Worm (Caenorhabditis elegans) whole organism, L4 larva: ENCODE measurements around the gene F28A10.13.

Source experiments
- dve-1 ChIP-seq: sonication (generic microtip); optimal IDR thresholded peaks from 2 replicates; lab custom pipeline; 2017; ENCODE audit warnings: antibody characterized with exemption, mild to moderate bottlenecking, missing genetic modification characterization, missing compliant biosample characterization; ENCODE audit not compliant: insufficient read depth
- hif-1 ChIP-seq, 2 experiments: sonication (generic microtip); optimal IDR thresholded peaks; 2 replicates each; lab custom pipeline; 2016 to 2017; ENCODE audit warnings: missing compliant biosample characterization in 2 of 2, missing genetic modification characterization in 2 of 2, missing genetic modification reagents in 2 of 2, missing genotype in 2 of 2, mild to moderate bottlenecking in 1 of 2
- hlh-30 ChIP-seq: sonication (generic microtip); optimal IDR thresholded peaks from 2 replicates; lab custom pipeline; 2017; ENCODE audit warnings: antibody characterized with exemption, mild to moderate bottlenecking, missing genetic modification characterization, missing compliant biosample characterization; ENCODE audit not compliant: insufficient read depth
- mep-1 ChIP-seq: fragments of 150-350 bp; sonication (generic microtip); optimal IDR thresholded peaks from 3 replicates; lab custom pipeline; 2014; ENCODE audit warnings: missing biosample characterization, missing genetic modification characterization
- nhr-102 ChIP-seq: sonication (generic microtip); optimal IDR thresholded peaks from 2 replicates; lab custom pipeline; 2016; ENCODE audit warnings: mild to moderate bottlenecking, missing genetic modification characterization, moderate library complexity, missing compliant biosample characterization
- nhr-25 ChIP-seq: sonication (generic microtip); optimal IDR thresholded peaks from 2 replicates; lab custom pipeline; 2017; ENCODE audit warnings: missing genetic modification characterization, mild to moderate bottlenecking, missing compliant biosample characterization, antibody characterized with exemption, moderate library complexity, borderline replicate concordance; ENCODE audit not compliant: insufficient read depth
- skn-1 ChIP-seq: fragments of 150-350 bp; optimal IDR thresholded peaks from 2 replicates; lab custom pipeline; 2014; ENCODE audit warnings: missing biosample characterization, missing genetic modification characterization
- ztf-11 ChIP-seq: fragments of 150-350 bp; optimal IDR thresholded peaks from 2 replicates; lab custom pipeline; 2014; ENCODE audit warnings: missing biosample characterization, missing genetic modification characterization

ce11 chrII:868240-868864 is 19.7 kb downstream of the F28A10.13 start, which contains the start of gene fbxc-51:
- TF ChIP-seq hif-1 (tag; optimal IDR thresholded peaks at IDR 0.05; lab: Kevin White, UChicago) = no peak
- no peak for TF ChIP-seq ztf-11 (tag; lab: Kevin White, UChicago)
- no peak for TF ChIP-seq hlh-30
- TF ChIP-seq nhr-25 (tag; lab: Kevin White, UChicago) = no peak
- no peak for TF ChIP-seq dve-1 (tag; lab: Kevin White, UChicago)
- no peak for TF ChIP-seq mep-1 (tag; lab: Kevin White, UChicago)
- TF ChIP-seq skn-1 (tag; lab: Kevin White, UChicago) = no peak
- no peak for TF ChIP-seq nhr-102
